Worm (Caenorhabditis elegans) whole organism, L4/young adult: ENCODE data around the gene srsx-39.
"Not testable (repeated sequence)": the region's sequence is repeated elsewhere in the genome, so short reads cannot be mapped to it uniquely, and the experiment has no call there.

Experiments
- W03F9.2 ChIP-seq: fragments of 150-350 bp; optimal IDR thresholded peaks from 2 replicates; lab custom pipeline; 2014; ENCODE audit warnings: missing biosample characterization, missing genetic modification characterization
- dao-5 ChIP-seq: sonication (generic microtip); optimal IDR thresholded peaks from 2 replicates; lab custom pipeline; 2016; ENCODE audit warnings: missing genotype, missing genetic modification characterization, moderate library complexity, missing compliant biosample characterization
- him-1 ChIP-seq: sonication (generic microtip); optimal IDR thresholded peaks from 2 replicates; lab custom pipeline; 2016; ENCODE audit warnings: missing genotype, missing genetic modification reagents, missing genetic modification characterization, missing compliant biosample characterization

srsx-39 gene

ce11 chrV:15230243-15230642, 26.3 kb downstream of the srsx-39 start, which contains the start of gene srw-15:
Gene srw-15, plus strand, starts transcription at chrV:15230543.
- TF ChIP-seq W03F9.2 (tag; lab: Kevin White, UChicago) (no peak), him-1 (tag; lab: Kevin White, UChicago) (no peak), dao-5 (tag; lab: Kevin White, UChicago) (no peak)

- TF ChIP-seq dao-5 (tag; lab: Kevin White, UChicago) (no peak), him-1 (tag; lab: Kevin White, UChicago) (no peak)
Measured at ce11 chrV:15226206-15226605, 30.4 kb downstream of the srsx-39 start.

- TF ChIP-seq W03F9.2 (tag; lab: Kevin White, UChicago) (no peak), him-1 (tag; lab: Kevin White, UChicago) (no peak), dao-5 (tag; lab: Kevin White, UChicago) (no peak)
Measured at ce11 chrV:15225650-15226049, 30.9 kb downstream of the srsx-39 start, which contains the start of gene srw-14. Gene srw-14, plus strand, starts transcription at chrV:15225950.

ce11 chrV:15223668-15224067, 32.9 kb downstream of the srsx-39 start, which contains the start of gene srw-24:
Gene srw-24, plus strand, starts transcription at chrV:15223968.
- TF ChIP-seq him-1 (tag; lab: Kevin White, UChicago): no peak

ce11 chrV:15221330-15221729, 35.2 kb downstream of the srsx-39 start, which contains the start of gene irld-25:
Gene irld-25, plus strand, starts transcription at chrV:15221630.
- no peak for TF ChIP-seq him-1 (tag; lab: Kevin White, UChicago)
- no peak for TF ChIP-seq dao-5 (tag; lab: Kevin White, UChicago)
- no peak for TF ChIP-seq W03F9.2 (tag; lab: Kevin White, UChicago)

- TF ChIP-seq dao-5 (tag; lab: Kevin White, UChicago) (no peak), him-1 (tag; lab: Kevin White, UChicago) (no peak), W03F9.2 (tag; lab: Kevin White, UChicago) (no peak)
Measured at ce11 chrV:15216705-15217104, 39.9 kb downstream of the srsx-39 start, which contains the start of gene sri-25. Gene sri-25, plus strand, starts transcription at chrV:15217005.

- not testable (repeated sequence) for TF ChIP-seq W03F9.2, dao-5, him-1 (tag; lab: Kevin White, UChicago)
Measured at ce11 chrV:15215175-15215574, 41.4 kb downstream of the srsx-39 start, which contains the start of gene sri-26. Gene sri-26, plus strand, starts transcription at chrV:15215475.

ce11 chrV:15211869-15212268, 44.7 kb downstream of the srsx-39 start, which contains the start of gene sri-24:
Gene sri-24, plus strand, starts transcription at chrV:15212169.
- TF ChIP-seq him-1, W03F9.2, dao-5 (tag; lab: Kevin White, UChicago): not testable (repeated sequence)

- TF ChIP-seq W03F9.2, dao-5, him-1 (tag; lab: Kevin White, UChicago): not testable (repeated sequence)
Measured at ce11 chrV:15207681-15208080, 48.9 kb downstream of the srsx-39 start, which contains the start of gene C41G6.12. Gene C41G6.12, minus strand, starts transcription at chrV:15207781.
